Fruit fly (Drosophila melanogaster) whole organism, prepupa: ENCODE data around the gene bys.
A peak's percentile ranks its signal among the peaks of the same experiment; 100 is the strongest.

Experiments used
- CG8319 ChIP-seq: fragments of 200-800 bp; sonication (Bioruptor generic); optimal IDR thresholded peaks from 3 replicates; lab custom pipeline; 2016; ENCODE audit warnings: missing biosample characterization, missing genetic modification characterization
- Lpt ChIP-seq: fragments of 200-800 bp; sonication (Bioruptor generic); optimal IDR thresholded peaks from 3 replicates; lab custom pipeline; 2016; ENCODE audit warnings: missing biosample characterization, missing genetic modification characterization

DNA sequence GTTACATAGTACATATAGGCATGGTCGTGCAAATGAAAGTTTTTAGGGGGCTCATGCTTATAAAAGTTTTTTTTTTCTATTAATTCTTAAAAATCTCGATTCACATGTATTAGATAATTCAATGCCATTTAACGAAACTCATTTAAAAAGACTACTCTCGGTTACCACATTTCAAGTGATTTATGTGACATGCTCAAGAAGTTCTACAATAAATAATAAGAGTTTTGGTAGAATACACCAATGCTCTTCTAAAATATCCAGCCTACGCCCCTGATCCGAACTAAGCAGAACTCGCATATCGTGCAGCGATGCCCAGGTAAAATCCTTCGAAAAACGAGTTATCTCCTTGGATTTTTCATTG, 9.2 kb upstream of the bys start:
- TF ChIP-seq CG8319 (GFP tag; lab: Kevin White, UChicago): peak; percentile 15
- peak; percentile 27 for TF ChIP-seq Lpt (GFP tag; lab: Kevin White, UChicago)
